Worm (Caenorhabditis elegans): ENCODE data around the gene cest-35.1.

DNA sequence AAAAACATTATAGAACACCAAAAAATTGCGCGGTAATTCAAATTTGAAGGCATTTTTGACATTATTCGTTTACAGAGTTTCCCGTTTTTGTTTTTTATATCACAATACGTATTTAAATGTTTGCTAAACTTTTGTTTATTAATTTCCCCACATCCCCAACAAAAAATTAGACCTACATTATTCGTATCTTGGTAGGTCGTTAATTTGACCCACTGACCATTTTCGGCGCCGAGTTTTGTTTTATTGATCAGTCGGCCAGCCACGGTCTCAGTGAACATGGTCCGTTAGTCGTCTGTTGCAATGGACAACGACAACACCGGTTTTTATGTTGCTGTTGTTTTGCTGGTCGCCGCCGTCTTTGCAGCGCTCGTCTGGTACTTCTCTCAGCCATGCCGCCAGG is 3.0 kb downstream of the cest-35.1 start, which contains the start of gene B0238.15:
- TF ChIP-seq nhr-76 (tag; optimal IDR thresholded peaks at IDR 0.05) (no peak), pag-3 (tag; optimal IDR thresholded peaks at IDR 0.05; ENCODE audit: borderline replicate concordance, insufficient read depth) (no peak), fkh-8 (tag; optimal IDR thresholded peaks at IDR 0.05) (no peak), nhr-12 (tag; optimal IDR thresholded peaks at IDR 0.05) (no peak), ztf-11 (tag; optimal IDR thresholded peaks at IDR 0.05) (no peak), egl-13 (tag; optimal IDR thresholded peaks at IDR 0.05) (no peak), ama-1 (optimal IDR thresholded peaks at IDR 0.05) (no peak), pqm-1 (tag; optimal IDR thresholded peaks at IDR 0.05) (no peak), ceh-8 (GFP tag; optimal IDR thresholded peaks at IDR 0.05) (no peak), elt-2 (tag; optimal IDR thresholded peaks at IDR 0.05) (no peak), nhr-47 (tag; optimal IDR thresholded peaks at IDR 0.05) (no peak), jun-1 (tag; optimal IDR thresholded peaks at IDR 0.05) (no peak)

Data from whole organism, L1 larva.